Worm (Caenorhabditis elegans): Measurements from ENCODE around the gene hlh-17.

DNA sequence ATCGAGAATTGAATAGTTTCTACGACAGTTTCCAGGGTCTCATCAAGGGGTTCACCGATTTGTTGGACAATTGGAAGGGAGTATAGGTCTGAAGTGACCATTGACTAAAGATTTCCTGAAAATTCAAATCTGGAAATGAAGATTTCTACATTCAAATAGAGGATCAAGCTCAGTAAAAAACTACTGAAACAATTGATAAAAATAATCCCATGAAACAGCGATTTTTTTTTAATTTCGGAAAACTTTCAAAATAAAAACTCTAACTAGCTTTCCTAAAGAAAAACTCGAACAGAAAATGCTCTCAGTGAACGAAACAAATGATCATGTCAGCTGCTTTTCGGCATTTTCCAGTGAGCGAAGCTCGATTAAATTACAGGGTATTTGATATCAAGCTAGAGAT is 33.0 kb upstream of the hlh-17 start, which contains the start of gene srv-11:
- TF ChIP-seq rnt-1 (tag; optimal IDR thresholded peaks at IDR 0.05) (no peak), eyg-1 (tag; optimal IDR thresholded peaks at IDR 0.05) (no peak), Y22D7AL.16 (tag; optimal IDR thresholded peaks at IDR 0.05) (no peak), hlh-30 (tag; optimal IDR thresholded peaks at IDR 0.05; ENCODE audit: insufficient read depth) (no peak), pha-4 (tag; optimal IDR thresholded peaks at IDR 0.05) (no peak), lin-11 (tag; optimal IDR thresholded peaks at IDR 0.05) (no peak), tbx-2 (tag; optimal IDR thresholded peaks at IDR 0.05) (no peak), zip-5 (tag; optimal IDR thresholded peaks at IDR 0.05) (no peak), pqm-1 (tag; optimal IDR thresholded peaks at IDR 0.05) (no peak), ref-2 (tag; optimal IDR thresholded peaks at IDR 0.05) (no peak), F13H6.1 (tag; optimal IDR thresholded peaks at IDR 0.05) (no peak), nfya-1 (tag; optimal IDR thresholded peaks at IDR 0.05) (no peak), dmd-4 (tag; optimal IDR thresholded peaks at IDR 0.05; ENCODE audit: borderline replicate concordance) (no peak)

Data from whole organism, late embryonic.